Worm (Caenorhabditis elegans) whole organism, L2 larva: Measurements from ENCODE around the gene F26F2.10.

Source experiments
- fos-1 ChIP-seq: fragments of 150-350 bp; optimal IDR thresholded peaks from 2 replicates; lab custom pipeline; 2014; ENCODE audit warnings: missing biosample characterization, missing genetic modification characterization
- lin-11 ChIP-seq: fragments of 150-350 bp; sonication (generic microtip); optimal IDR thresholded peaks from 2 replicates; lab custom pipeline; 2014; ENCODE audit warnings: missing biosample characterization, missing genetic modification characterization, inconsistent platforms, mixed read lengths
- lin-13 ChIP-seq: fragments of 150-350 bp; optimal IDR thresholded peaks from 2 replicates; lab custom pipeline; 2014; ENCODE audit warnings: missing biosample characterization, missing genetic modification reagents, missing genetic modification characterization
- nhr-11 ChIP-seq: fragments of 150-350 bp; optimal IDR thresholded peaks from 2 replicates; lab custom pipeline; 2014; ENCODE audit warnings: missing biosample characterization, missing genetic modification characterization
- skn-1 ChIP-seq: sonication (generic microtip); optimal IDR thresholded peaks from 2 replicates; lab custom pipeline; 2017; ENCODE audit warnings: missing biosample characterization, missing genetic modification characterization

DNA sequence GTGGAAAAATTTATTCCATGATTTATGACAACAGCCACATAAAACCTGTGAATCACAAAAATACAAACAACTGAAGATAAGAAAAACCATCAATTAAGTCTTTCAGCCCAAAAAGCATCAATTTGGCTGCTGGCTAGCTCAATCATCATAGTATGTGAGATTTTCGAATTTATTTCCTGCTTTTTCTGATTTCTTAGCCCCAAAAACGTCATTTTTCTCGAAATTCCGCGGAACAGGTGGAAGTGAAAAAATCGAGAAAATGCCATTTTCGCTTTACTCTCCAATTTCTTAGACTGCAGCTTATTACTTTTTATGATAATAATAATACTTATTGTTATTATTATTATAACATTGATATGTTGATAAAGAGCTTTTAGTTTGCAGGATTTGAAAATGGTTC, 47.2 kb upstream of the F26F2.10 start, which contains the start of gene srxa-15:
- TF ChIP-seq lin-13 (GFP tag; lab: Kevin White, UChicago) (no peak), fos-1 (tag; lab: Kevin White, UChicago) (no peak), lin-11 (tag; lab: Kevin White, UChicago) (no peak), nhr-11 (tag; lab: Kevin White, UChicago) (no peak), skn-1 (tag; lab: Kevin White, UChicago) (no peak)
